Worm (Caenorhabditis elegans): ENCODE measurements around the gene str-20.

Gene str-20

DNA sequence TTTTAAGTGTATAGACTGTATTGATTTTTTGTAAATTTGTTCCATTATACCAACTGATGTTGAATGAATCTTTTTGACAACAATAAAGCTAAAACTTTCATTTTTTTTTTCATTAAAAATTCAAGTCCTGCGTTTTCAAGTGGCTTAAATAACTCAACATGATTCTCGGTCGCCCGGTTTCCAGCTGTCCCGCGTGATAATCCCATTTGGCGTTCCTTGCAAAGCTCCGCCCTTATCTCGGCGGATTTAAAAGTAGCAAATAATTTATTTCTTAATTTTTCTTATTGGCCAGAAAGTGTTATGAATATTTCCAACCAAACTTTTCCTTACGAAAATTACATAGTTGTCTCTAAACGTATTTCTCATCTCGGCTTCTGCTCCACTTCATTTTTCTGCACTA, at the start of gene str-20:
Gene str-20 (plus strand): TSS at position 301 of the 400 bp plus-strand sequence.
- TF ChIP-seq ceh-88 (GFP tag; IDR thresholded peaks at IDR 0.05): no peak
- no peak for TF ChIP-seq egl-27 (tag; optimal IDR thresholded peaks at IDR 0.05)

- no peak for TF ChIP-seq grh-1 (GFP tag; IDR thresholded peaks at IDR 0.05)
- TF ChIP-seq vab-15 (tag; optimal IDR thresholded peaks at IDR 0.05): no peak
- no peak for TF ChIP-seq elt-2 (tag; optimal IDR thresholded peaks at IDR 0.05)
- no peak for TF ChIP-seq ceh-63 (GFP tag; optimal IDR thresholded peaks at IDR 0.05)
- no peak for TF ChIP-seq pax-3 (tag; optimal IDR thresholded peaks at IDR 0.05)
- no peak for TF ChIP-seq snpc-4 (tag; optimal IDR thresholded peaks at IDR 0.05)
- TF ChIP-seq jun-1 (tag; optimal IDR thresholded peaks at IDR 0.05): no peak
Observed at ce11 chrV:706918-707317, 49.4 kb upstream of the str-20 start, which contains the start of gene srbc-38. Gene srbc-38, plus strand, starts transcription at chrV:707218.

- TF ChIP-seq nhr-12 (tag; optimal IDR thresholded peaks at IDR 0.05) (no peak), fkh-4 (tag; optimal IDR thresholded peaks at IDR 0.05; ENCODE audit: borderline replicate concordance) (no peak), blmp-1 (tag; optimal IDR thresholded peaks at IDR 0.05) (no peak), pax-3 (tag; optimal IDR thresholded peaks at IDR 0.05) (no peak), xbp-1 (tag; optimal IDR thresholded peaks at IDR 0.05) (no peak), lin-15B (tag; optimal IDR thresholded peaks at IDR 0.05) (no peak), swsn-7 (tag; optimal IDR thresholded peaks at IDR 0.05) (no peak), vab-15 (tag; optimal IDR thresholded peaks at IDR 0.05) (no peak), jun-1 (tag; optimal IDR thresholded peaks at IDR 0.05) (no peak)
Observed at ce11 chrV:708808-709207, 47.5 kb upstream of the str-20 start, which contains the start of gene srbc-39. Gene srbc-39, plus strand, starts transcription at chrV:709108.

DNA sequence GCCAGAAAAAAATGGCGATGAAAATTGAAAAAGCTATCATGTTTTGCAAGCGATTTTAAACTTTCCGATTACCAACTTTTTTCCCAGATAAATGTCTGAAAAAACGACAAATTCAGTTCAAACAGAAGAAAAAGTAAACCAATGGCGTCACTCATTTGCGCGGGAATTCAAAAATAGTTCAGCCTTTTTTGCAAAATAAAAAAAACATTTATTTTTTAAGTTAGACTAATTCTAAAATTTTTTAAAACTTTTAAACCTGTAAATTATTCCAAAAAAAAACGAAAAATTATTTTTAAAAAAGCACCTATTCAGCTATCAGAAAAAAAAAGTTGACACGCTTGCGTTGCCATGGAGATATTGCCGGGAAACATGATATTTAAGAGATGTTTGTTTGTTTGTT, 43.4 kb upstream of the str-20 start, which contains the start of gene cyp-33C11:
Gene cyp-33C11 (minus strand): TSS at position 101 of the 400 bp plus-strand sequence.
- no peak for TF ChIP-seq snu-23 (GFP tag; optimal IDR thresholded peaks at IDR 0.05)
- no peak for TF ChIP-seq tbx-2 (tag; optimal IDR thresholded peaks at IDR 0.05)

DNA sequence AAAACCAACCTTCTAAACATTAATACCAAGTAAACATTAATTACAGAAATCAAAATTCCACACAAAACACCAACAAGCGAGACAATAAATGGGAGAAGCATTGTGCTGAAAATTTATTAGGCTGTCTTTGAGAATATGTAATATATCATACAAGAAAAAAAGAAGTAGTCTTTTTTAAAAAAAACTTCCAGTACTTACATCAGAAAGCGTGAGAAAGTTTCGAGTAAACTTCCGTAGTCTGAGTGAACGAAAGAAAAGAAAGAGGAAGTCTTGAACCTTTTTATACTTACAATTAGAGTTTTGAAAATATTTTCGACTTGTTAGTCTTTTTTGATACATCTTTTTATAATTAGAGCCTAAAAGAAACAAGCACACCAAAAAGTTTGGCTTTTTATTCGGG, 36.5 kb upstream of the str-20 start, which contains the start of gene srbc-40:
Gene srbc-40 (minus strand): TSS at position 101 of the 400 bp plus-strand sequence.
- TF ChIP-seq swsn-7 (tag; optimal IDR thresholded peaks at IDR 0.05) (no peak), elt-3 (tag; optimal IDR thresholded peaks at IDR 0.05) (no peak), lsy-2 (tag; optimal IDR thresholded peaks at IDR 0.05) (no peak), aha-1 (tag; optimal IDR thresholded peaks at IDR 0.05) (no peak), egl-13 (tag; optimal IDR thresholded peaks at IDR 0.05) (no peak), fos-1 (tag; optimal IDR thresholded peaks at IDR 0.05) (no peak), egl-27 (tag; optimal IDR thresholded peaks at IDR 0.05) (no peak), C04F5.9 (tag; optimal IDR thresholded peaks at IDR 0.05) (no peak), unc-98 (GFP tag; IDR thresholded peaks at IDR 0.05) (no peak), lin-35 (GFP tag; optimal IDR thresholded peaks at IDR 0.05) (no peak), lin-13 (GFP tag; optimal IDR thresholded peaks at IDR 0.05) (no peak), ceh-8 (GFP tag; optimal IDR thresholded peaks at IDR 0.05) (no peak)

ce11 chrV:722889-723288, 33.4 kb upstream of the str-20 start:
- TF ChIP-seq rnt-1 (tag; optimal IDR thresholded peaks at IDR 0.05) (no peak), nhr-84 (tag; optimal IDR thresholded peaks at IDR 0.05) (no peak), blmp-1 (tag; optimal IDR thresholded peaks at IDR 0.05) (no peak), mep-1 (tag; optimal IDR thresholded peaks at IDR 0.05) (no peak), dsc-1 (tag; optimal IDR thresholded peaks at IDR 0.05) (no peak), mab-9 (GFP tag; IDR thresholded peaks at IDR 0.05) (no peak), alr-1 (tag; optimal IDR thresholded peaks at IDR 0.05; ENCODE audit: borderline replicate concordance) (no peak), elt-2 (tag; optimal IDR thresholded peaks at IDR 0.05) (no peak), C16A3.4 (tag; optimal IDR thresholded peaks at IDR 0.05) (no peak), unc-130 (tag; optimal IDR thresholded peaks at IDR 0.05) (no peak)
